Worm (Caenorhabditis elegans) whole organism, young adult: ENCODE data around the gene ugt-62.

Experiments
- B0019.2 ChIP-seq: fragments of 200-800 bp; sonication (Bioruptor generic); conservative IDR thresholded peaks from 2 replicates; pipeline ENCODE4 v1.3.6; 2022; ENCODE audit warnings: missing genetic modification reagents, missing genetic modification characterization, missing compliant biosample characterization
- C06A6.2 ChIP-seq: fragments of 200-800 bp; sonication (Bioruptor generic); conservative IDR thresholded peaks from 2 replicates; pipeline ENCODE4 v1.3.6; 2022; ENCODE audit warnings: missing genetic modification characterization, missing compliant biosample characterization
- F10E7.11 ChIP-seq: sonication (generic microtip); optimal IDR thresholded peaks from 2 replicates; lab custom pipeline; 2017; ENCODE audit warnings: mild to moderate bottlenecking, missing genetic modification characterization, moderate library complexity, missing compliant biosample characterization
- F55B11.4 ChIP-seq: sonication (generic microtip); optimal IDR thresholded peaks from 2 replicates; lab custom pipeline; 2016; ENCODE audit warnings: missing compliant biosample characterization, missing genetic modification characterization, borderline replicate concordance; ENCODE audit not compliant: insufficient read depth
- K11D2.4 ChIP-seq: fragments of 200-800 bp; sonication (Bioruptor generic); IDR thresholded peaks from 2 replicates; pipeline ENCODE4 v1.3.6; 2022; ENCODE audit warnings: missing genetic modification reagents, missing genetic modification characterization, missing compliant biosample characterization
- K12H6.12 ChIP-seq: fragments of 200-800 bp; sonication (Bioruptor generic); optimal IDR thresholded peaks from 2 replicates; lab custom pipeline; 2018; ENCODE audit warnings: mild to moderate bottlenecking, missing genetic modification characterization, missing compliant biosample characterization
- T26A5.8 ChIP-seq: sonication (generic microtip); optimal IDR thresholded peaks from 2 replicates; lab custom pipeline; 2016; ENCODE audit warnings: missing genetic modification characterization, missing compliant biosample characterization
- Y53F4B.3 ChIP-seq: fragments of 200-800 bp; sonication (Bioruptor generic); IDR thresholded peaks from 2 replicates; pipeline ENCODE4 v1.3.6; 2022; ENCODE audit warnings: missing genetic modification reagents, missing genetic modification characterization, missing compliant biosample characterization
- Y53G8AR.9 ChIP-seq: fragments of 200-800 bp; sonication (Bioruptor generic); conservative IDR thresholded peaks from 2 replicates; pipeline ENCODE4 v1.3.6; 2022; ENCODE audit warnings: missing genetic modification reagents, missing genetic modification characterization, missing compliant biosample characterization
- ZK185.1 ChIP-seq: sonication (generic microtip); optimal IDR thresholded peaks from 2 replicates; lab custom pipeline; 2016; ENCODE audit warnings: mild to moderate bottlenecking, missing genetic modification characterization, missing compliant biosample characterization; ENCODE audit not compliant: poor library complexity, severe bottlenecking
- ama-1 ChIP-seq, 3 experiments: fragments of 150-350 bp in 1 of 3; sonication (generic microtip) in 2 of 3; optimal IDR thresholded peaks; 2 replicates each; lab custom pipeline; 2014 to 2018; ENCODE audit warnings: missing biosample characterization in 2 of 3, missing genetic modification characterization in 2 of 3, missing genetic modification reagents in 2 of 3
- athp-1 ChIP-seq: sonication (generic microtip); optimal IDR thresholded peaks from 2 replicates; lab custom pipeline; 2017; ENCODE audit warnings: mild to moderate bottlenecking, missing genetic modification characterization, missing compliant biosample characterization
- attf-5 ChIP-seq: fragments of 200-800 bp; sonication (Bioruptor generic); optimal IDR thresholded peaks from 2 replicates; lab custom pipeline; 2018; ENCODE audit warnings: mild to moderate bottlenecking, missing genetic modification characterization, missing compliant biosample characterization
- attf-6 ChIP-seq: fragments of 200-800 bp; sonication (Bioruptor generic); IDR thresholded peaks from 2 replicates; pipeline ENCODE4 v1.3.6; 2022; ENCODE audit warnings: missing genetic modification reagents, missing genetic modification characterization, missing compliant biosample characterization
- bed-2 ChIP-seq: fragments of 200-800 bp; sonication (Bioruptor generic); IDR thresholded peaks from 2 replicates; pipeline ENCODE4 v1.3.6; 2022; ENCODE audit warnings: missing genetic modification reagents, missing genetic modification characterization, missing compliant biosample characterization
- ccch-3 ChIP-seq: fragments of 200-800 bp; sonication (Bioruptor generic); optimal IDR thresholded peaks from 2 replicates; lab custom pipeline; 2018; ENCODE audit warnings: mild to moderate bottlenecking, missing genetic modification characterization, missing compliant biosample characterization
- ceh-100 ChIP-seq: fragments of 200-800 bp; sonication (Bioruptor generic); IDR thresholded peaks from 2 replicates; pipeline ENCODE4 v1.3.6; 2022; ENCODE audit warnings: missing genetic modification reagents, missing genetic modification characterization, missing compliant biosample characterization
- ceh-27 ChIP-seq: fragments of 200-800 bp; sonication (Bioruptor generic); optimal IDR thresholded peaks from 2 replicates; lab custom pipeline; 2018; ENCODE audit warnings: mild to moderate bottlenecking, missing genetic modification characterization, moderate library complexity, missing compliant biosample characterization
- ceh-40 ChIP-seq: fragments of 200-800 bp; sonication (Bioruptor generic); IDR thresholded peaks from 2 replicates; pipeline ENCODE4 v1.3.6; 2022; ENCODE audit warnings: missing genetic modification characterization, missing compliant biosample characterization
- ceh-91 ChIP-seq: fragments of 200-800 bp; sonication (Bioruptor generic); IDR thresholded peaks from 2 replicates; pipeline ENCODE4 v1.3.6; 2022; ENCODE audit warnings: missing genetic modification reagents, missing genetic modification characterization, missing compliant biosample characterization
- dox-1 ChIP-seq: fragments of 200-800 bp; sonication (Bioruptor generic); IDR thresholded peaks from 2 replicates; pipeline ENCODE4 v1.3.6; 2022; ENCODE audit warnings: missing genetic modification reagents, missing genetic modification characterization, missing compliant biosample characterization
- dpff-1 ChIP-seq: sonication (generic microtip); optimal IDR thresholded peaks from 2 replicates; lab custom pipeline; 2017; ENCODE audit warnings: mild to moderate bottlenecking, missing genetic modification characterization, missing compliant biosample characterization
- egl-18 ChIP-seq: fragments of 200-800 bp; sonication (Bioruptor generic); IDR thresholded peaks from 2 replicates; pipeline ENCODE4 v1.3.6; 2022; ENCODE audit warnings: missing genetic modification reagents, missing genetic modification characterization, missing compliant biosample characterization
- egrh-3 ChIP-seq: fragments of 200-800 bp; sonication (Bioruptor generic); IDR thresholded peaks from 2 replicates; pipeline ENCODE4 v1.3.6; 2022; ENCODE audit warnings: missing genetic modification reagents, missing genetic modification characterization, missing compliant biosample characterization
- fkh-3 ChIP-seq: sonication (generic microtip); optimal IDR thresholded peaks from 2 replicates; lab custom pipeline; 2016; ENCODE audit warnings: mild to moderate bottlenecking, missing genetic modification characterization, missing compliant biosample characterization
- him-1 ChIP-seq: sonication (generic microtip); optimal IDR thresholded peaks from 2 replicates; lab custom pipeline; 2016; ENCODE audit warnings: missing genotype, missing genetic modification reagents, missing genetic modification characterization, missing compliant biosample characterization
- lag-1 ChIP-seq: fragments of 200-800 bp; sonication (Bioruptor generic); IDR thresholded peaks from 2 replicates; pipeline ENCODE4 v1.3.6; 2022; ENCODE audit warnings: missing genetic modification reagents, missing genetic modification characterization, missing compliant biosample characterization
- lin-26 ChIP-seq: fragments of 200-800 bp; sonication (Bioruptor generic); IDR thresholded peaks from 2 replicates; pipeline ENCODE4 v1.3.6; 2022; ENCODE audit warnings: missing genetic modification reagents, missing genetic modification characterization, missing compliant biosample characterization
- lir-1 ChIP-seq: fragments of 200-800 bp; sonication (Bioruptor generic); conservative IDR thresholded peaks from 2 replicates; pipeline ENCODE4 v1.3.6; 2022; ENCODE audit warnings: missing genetic modification reagents, missing genetic modification characterization, missing compliant biosample characterization
- lsy-27 ChIP-seq: sonication (generic microtip); optimal IDR thresholded peaks from 2 replicates; lab custom pipeline; 2017; ENCODE audit warnings: missing genetic modification characterization, mild to moderate bottlenecking, missing compliant biosample characterization, antibody characterized with exemption, missing genotype, borderline replicate concordance; ENCODE audit not compliant: insufficient read depth
- madf-6 ChIP-seq: fragments of 200-800 bp; sonication (Bioruptor generic); IDR thresholded peaks from 2 replicates; pipeline ENCODE4 v1.3.6; 2022; ENCODE audit warnings: missing genetic modification reagents, missing genetic modification characterization, missing compliant biosample characterization
- mel-28 ChIP-seq: sonication (generic microtip); optimal IDR thresholded peaks from 2 replicates; lab custom pipeline; 2016; ENCODE audit warnings: borderline replicate concordance, mild to moderate bottlenecking, missing genetic modification characterization, missing compliant biosample characterization
- nhr-120 ChIP-seq: fragments of 200-800 bp; sonication (Bioruptor generic); IDR thresholded peaks from 2 replicates; pipeline ENCODE4 v1.3.6; 2022; ENCODE audit warnings: missing genetic modification characterization, missing compliant biosample characterization
- pbrm-1 ChIP-seq: fragments of 200-800 bp; sonication (Bioruptor generic); IDR thresholded peaks from 2 replicates; pipeline ENCODE4 v1.3.6; 2022; ENCODE audit warnings: missing genetic modification reagents, missing genetic modification characterization, missing compliant biosample characterization
- rcor-1 ChIP-seq: fragments of 200-800 bp; sonication (Bioruptor generic); IDR thresholded peaks from 2 replicates; pipeline ENCODE4 v1.3.6; 2022; ENCODE audit warnings: missing genetic modification reagents, missing genetic modification characterization, missing compliant biosample characterization
- rec-8 ChIP-seq, 2 experiments: sonication (generic microtip); optimal IDR thresholded peaks; 2 replicates each; lab custom pipeline; 2016; ENCODE audit warnings: mild to moderate bottlenecking in 2 of 2, missing genetic modification characterization in 2 of 2, missing genetic modification reagents in 2 of 2, missing genotype in 2 of 2, missing biosample characterization in 1 of 2, missing compliant biosample characterization in 1 of 2, moderate library complexity in 1 of 2
- rpc-1 ChIP-seq, 2 experiments: fragments of 150-350 bp in 1 of 2; sonication (generic microtip) in 1 of 2; optimal IDR thresholded peaks; 2 replicates each; lab custom pipeline; 2014 to 2018; ENCODE audit warnings: missing biosample characterization in 1 of 2, missing genetic modification characterization in 1 of 2, missing genetic modification reagents in 1 of 2, missing genotype in 1 of 2
- sdz-38 ChIP-seq: sonication (generic microtip); optimal IDR thresholded peaks from 2 replicates; lab custom pipeline; 2016; ENCODE audit warnings: missing genotype, missing genetic modification characterization, missing compliant biosample characterization
- snpc-1.1 ChIP-seq: sonication (generic microtip); optimal IDR thresholded peaks from 2 replicates; lab custom pipeline; 2017; ENCODE audit warnings: missing genetic modification characterization, mild to moderate bottlenecking, missing compliant biosample characterization, antibody characterized with exemption, moderate library complexity, missing genotype, missing genetic modification reagents; ENCODE audit not compliant: insufficient read depth
- snpc-1.3 ChIP-seq: sonication (generic microtip); optimal IDR thresholded peaks from 2 replicates; lab custom pipeline; 2017; ENCODE audit warnings: missing genetic modification characterization, mild to moderate bottlenecking, missing compliant biosample characterization, antibody characterized with exemption, moderate library complexity, missing genotype, missing genetic modification reagents; ENCODE audit not compliant: insufficient read depth
- snpc-4 ChIP-seq, 5 experiments: fragments of 150-350 bp in 1 of 5; sonication (generic microtip) in 4 of 5; optimal IDR thresholded peaks; 2 replicates each; lab custom pipeline; 2014 to 2018; ENCODE audit warnings: missing genetic modification characterization in 5 of 5, missing biosample characterization in 3 of 5, antibody characterized with exemption in 2 of 5, mild to moderate bottlenecking in 2 of 5, missing compliant biosample characterization in 2 of 5, missing genotype in 2 of 5, moderate library complexity in 2 of 5, missing genetic modification reagents in 1 of 5
- tbx-9 ChIP-seq: sonication (generic microtip); optimal IDR thresholded peaks from 2 replicates; lab custom pipeline; 2016; ENCODE audit warnings: borderline replicate concordance, missing genetic modification characterization, inconsistent platforms, missing compliant biosample characterization
- xnd-1 ChIP-seq: sonication (generic microtip); optimal IDR thresholded peaks from 2 replicates; lab custom pipeline; 2016; ENCODE audit warnings: missing genotype, missing genetic modification reagents, missing genetic modification characterization, missing compliant biosample characterization

Gene ugt-62

DNA sequence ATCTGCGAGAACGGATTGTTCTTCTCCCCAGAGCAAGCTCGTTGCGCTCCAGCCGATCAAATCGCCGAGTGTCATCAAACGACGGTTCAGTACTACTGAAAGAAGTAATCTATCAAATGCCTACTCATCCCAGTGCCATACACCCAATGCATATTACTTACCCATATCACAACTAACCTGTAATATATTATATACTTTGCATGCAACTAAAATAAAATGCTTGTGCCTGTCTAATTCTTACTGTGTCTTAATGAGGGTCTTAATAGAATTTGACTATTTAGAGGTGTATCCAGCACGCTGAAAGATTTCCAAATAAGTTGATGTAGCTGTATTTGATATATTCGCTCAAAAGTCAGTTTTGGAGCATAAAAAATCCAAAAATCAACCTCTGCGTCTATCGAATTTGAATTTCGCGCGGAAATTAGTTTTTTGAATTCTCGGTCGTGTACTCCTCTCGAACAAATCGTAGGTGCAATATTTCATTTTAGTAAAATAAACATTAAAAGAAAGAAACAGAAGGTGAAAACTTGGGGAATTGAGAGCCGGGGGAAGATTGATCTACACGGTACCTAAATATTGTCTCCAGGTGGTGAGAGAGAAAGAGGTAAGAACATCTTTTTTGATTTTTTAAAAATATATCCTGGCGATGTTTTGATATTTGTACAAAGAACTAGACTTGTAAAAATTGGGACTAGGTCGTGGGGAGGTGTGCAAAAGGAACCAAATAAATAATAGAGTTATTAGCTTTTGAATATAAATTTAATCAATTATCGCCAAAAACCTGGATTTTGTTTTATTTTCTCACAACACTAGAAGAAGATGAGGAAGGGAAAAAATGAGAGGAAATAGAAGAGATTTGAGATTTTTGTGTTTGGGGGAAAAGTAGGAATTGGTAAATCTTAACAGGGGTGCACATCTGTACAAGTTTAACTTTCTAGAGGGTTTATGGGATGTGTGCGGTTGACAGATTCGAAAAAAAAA, 49.0 kb downstream of the ugt-62 start (continued):
- TF ChIP-seq Y53F4B.3 (GFP tag; lab: Robert Waterston, UW): peak; percentile 4; the same call in 1 of the 2 replicates
- TF ChIP-seq F55B11.4 (tag; lab: Kevin White, UChicago): no peak
- TF ChIP-seq lir-1: no peak; the same call in 1 of the 2 replicates
- peak; percentile 17 for TF ChIP-seq ama-1 (optimal IDR thresholded peaks at IDR 0.05; lab: Kevin White, UChicago)
- TF ChIP-seq ama-1 (GFP tag; optimal IDR thresholded peaks at IDR 0.05; lab: Kevin White, UChicago): peak; percentile 18 to 39
- TF ChIP-seq F10E7.11 (tag; lab: Kevin White, UChicago): peak; percentile 10
- no peak for TF ChIP-seq C06A6.2 (GFP tag; lab: Robert Waterston, UW)
- TF ChIP-seq bed-2: no peak
- peak; percentile 100 for TF ChIP-seq him-1 (tag; lab: Kevin White, UChicago)
- peak; percentile 63 for TF ChIP-seq xnd-1 (tag; lab: Kevin White, UChicago)
- TF ChIP-seq ceh-100 (GFP tag; lab: Robert Waterston, UW): no peak; the same call in none of the 2 replicates
- 0 out of 2 replicates have a peak, but pooled peaks have one; percentile 37 for TF ChIP-seq K11D2.4 (GFP tag; lab: Robert Waterston, UW)
- TF ChIP-seq madf-6: peak; percentile 76
- peak; percentile 42; the same call in 1 of the 2 replicates for TF ChIP-seq rcor-1
- peak; percentile 85 for TF ChIP-seq snpc-1.3
- peak; percentile 50 for TF ChIP-seq T26A5.8
- TF ChIP-seq snpc-4 (GFP tag; optimal IDR thresholded peaks at IDR 0.05; lab: Kevin White, UChicago): no peak
- TF ChIP-seq snpc-4 (tag; optimal IDR thresholded peaks at IDR 0.05; lab: Kevin White, UChicago): peak in 2 of 4 experiments; percentile 45 to 49
- TF ChIP-seq ceh-40: no peak; the same call in 1 of the 2 replicates
- no peak for TF ChIP-seq pbrm-1
- no peak for TF ChIP-seq egrh-3 (GFP tag; lab: Robert Waterston, UW)
- TF ChIP-seq dpff-1: peak; percentile 94
- TF ChIP-seq attf-5 (GFP tag; lab: Kevin White, UChicago): no peak
- TF ChIP-seq rpc-1 (optimal IDR thresholded peaks at IDR 0.05; lab: Kevin White, UChicago): no peak
- TF ChIP-seq rpc-1 (tag; optimal IDR thresholded peaks at IDR 0.05; lab: Kevin White, UChicago): no peak
- TF ChIP-seq tbx-9: peak; percentile 54
- peak; percentile 63 for TF ChIP-seq dox-1 (GFP tag; lab: Robert Waterston, UW)
- TF ChIP-seq ccch-3: no peak
- TF ChIP-seq ZK185.1 (tag; lab: Kevin White, UChicago): peak; percentile 66
- 0 out of 2 replicates have a peak, but pooled peaks have one; percentile 13 for TF ChIP-seq nhr-120 (GFP tag; lab: Robert Waterston, UW)
- peak; percentile 92 for TF ChIP-seq athp-1 (tag; lab: Kevin White, UChicago)
- no peak for TF ChIP-seq rec-8 (tag; optimal IDR thresholded peaks at IDR 0.05; lab: Kevin White, UChicago)
- TF ChIP-seq egl-18 (GFP tag; lab: Robert Waterston, UW): no peak
- peak; percentile 67 for TF ChIP-seq fkh-3
- peak; percentile 39 for TF ChIP-seq snpc-1.1 (tag; lab: Kevin White, UChicago)
- TF ChIP-seq mel-28: no peak
- TF ChIP-seq lsy-27 (tag; lab: Kevin White, UChicago): no peak
- no peak for TF ChIP-seq lag-1 (GFP tag; lab: Robert Waterston, UW)
- no peak for TF ChIP-seq ceh-27 (GFP tag; lab: Kevin White, UChicago)
- TF ChIP-seq ceh-91 (GFP tag; lab: Robert Waterston, UW): peak; percentile 57
- no peak for TF ChIP-seq lin-26
- TF ChIP-seq Y53G8AR.9 (GFP tag; lab: Robert Waterston, UW): peak; percentile 86
- TF ChIP-seq B0019.2 (GFP tag; lab: Robert Waterston, UW): no peak
- peak; percentile 79 for TF ChIP-seq attf-6 (GFP tag; lab: Robert Waterston, UW)
- peak; percentile 48 for TF ChIP-seq K12H6.12 (tag; lab: Kevin White, UChicago)
- TF ChIP-seq sdz-38 (tag; lab: Kevin White, UChicago): no peak
